Fruit fly (Drosophila melanogaster) whole organism, embryonic: ENCODE results near the gene CG17199.
A peak's percentile ranks its signal among the peaks of the same experiment; 100 is the strongest.

ENCODE experiments used
- CG12155 ChIP-seq: fragments of 200-800 bp; sonication (Bioruptor generic); optimal IDR thresholded peaks from 3 replicates; lab custom pipeline; 2016; ENCODE audit warnings: missing biosample characterization, missing genetic modification characterization
- CG14860 ChIP-seq: fragments of 200-800 bp; sonication (Bioruptor generic); IDR thresholded peaks from 3 replicates; pipeline ENCODE4 v1.3.6; 2022; ENCODE audit warnings: missing biosample characterization, missing genetic modification characterization; ENCODE audit not compliant: partially characterized antibody
- CG17186 ChIP-seq: fragments of 200-800 bp; sonication (Bioruptor generic); optimal IDR thresholded peaks from 3 replicates; lab custom pipeline; 2017; ENCODE audit warnings: missing biosample characterization, missing genetic modification reagents, missing genetic modification characterization
- CG17361 ChIP-seq: fragments of 200-800 bp; sonication (Bioruptor generic); IDR thresholded peaks from 3 replicates; pipeline ENCODE4 v1.3.6; 2022; ENCODE audit warnings: missing biosample characterization, missing genetic modification characterization
- CG17385 ChIP-seq: fragments of 200-800 bp; sonication (Bioruptor generic); optimal IDR thresholded peaks from 3 replicates; lab custom pipeline; 2018; ENCODE audit warnings: missing biosample characterization, mild to moderate bottlenecking, missing genetic modification characterization
- CG18262 ChIP-seq: fragments of 200-800 bp; optimal IDR thresholded peaks from 3 replicates; lab custom pipeline; 2019; ENCODE audit warnings: missing biosample characterization, mild to moderate bottlenecking, missing genetic modification characterization, moderate library complexity
- CG2875 ChIP-seq: fragments of 200-800 bp; sonication (Bioruptor generic); optimal IDR thresholded peaks from 2 replicates; lab custom pipeline; 2017; ENCODE audit warnings: missing biosample characterization, mild to moderate bottlenecking, missing genetic modification characterization, missing genetic modification reagents
- CG3065 ChIP-seq: fragments of 200-800 bp; sonication (Bioruptor generic); optimal IDR thresholded peaks from 2 replicates; lab custom pipeline; 2016; ENCODE audit warnings: missing biosample characterization, missing genetic modification characterization
- CG31365 ChIP-seq: fragments of 200-800 bp; sonication (Bioruptor generic); optimal IDR thresholded peaks from 2 replicates; lab custom pipeline; 2018; ENCODE audit warnings: missing biosample characterization, mild to moderate bottlenecking, missing genetic modification characterization
- CG4282 ChIP-seq: fragments of 200-800 bp; sonication (Bioruptor generic); optimal IDR thresholded peaks from 2 replicates; lab custom pipeline; 2016; ENCODE audit warnings: missing biosample characterization, missing genetic modification characterization
- CG43689 ChIP-seq: fragments of 200-800 bp; sonication (Bioruptor generic); IDR thresholded peaks from 2 replicates; pipeline ENCODE4 v1.3.6; 2022; ENCODE audit warnings: missing biosample characterization, missing genetic modification characterization
- CG5180 ChIP-seq: fragments of 200-800 bp; sonication (Bioruptor generic); optimal IDR thresholded peaks from 3 replicates; lab custom pipeline; 2017; ENCODE audit warnings: missing biosample characterization, missing genetic modification characterization, mild to moderate bottlenecking, moderate library complexity, missing genetic modification reagents
- CG7786 ChIP-seq: fragments of 200-800 bp; sonication (Bioruptor generic); optimal IDR thresholded peaks from 2 replicates; lab custom pipeline; 2016; ENCODE audit warnings: missing biosample characterization, missing genetic modification characterization
- CG7987 ChIP-seq: fragments of 200-800 bp; sonication (Bioruptor generic); optimal IDR thresholded peaks from 2 replicates; lab custom pipeline; 2018; ENCODE audit warnings: missing biosample characterization, mild to moderate bottlenecking, missing genetic modification characterization, moderate library complexity
- CrebB ChIP-seq: fragments of 200-800 bp; sonication (Bioruptor generic); optimal IDR thresholded peaks from 3 replicates; lab custom pipeline; 2018; ENCODE audit warnings: missing biosample characterization, mild to moderate bottlenecking, missing genetic modification characterization
- HLH4C ChIP-seq: fragments of 200-800 bp; sonication (Bioruptor generic); IDR thresholded peaks from 3 replicates; pipeline ENCODE4 v1.3.6; 2022; ENCODE audit warnings: missing biosample characterization, missing genetic modification characterization; ENCODE audit not compliant: partially characterized antibody
- NC2α ChIP-seq: fragments of 200-800 bp; sonication (Bioruptor generic); optimal IDR thresholded peaks from 2 replicates; lab custom pipeline; 2016; ENCODE audit warnings: missing biosample characterization, missing genetic modification characterization
- Oaz ChIP-seq: fragments of 200-800 bp; sonication (Bioruptor generic); IDR thresholded peaks from 2 replicates; pipeline ENCODE4 v1.3.6; 2022; ENCODE audit warnings: missing biosample characterization, missing genetic modification characterization
- Scr ChIP-seq: fragments of 200-800 bp; sonication (Bioruptor generic); IDR thresholded peaks from 2 replicates; pipeline ENCODE4 v1.3.6; 2022; ENCODE audit warnings: missing biosample characterization, missing genetic modification characterization; ENCODE audit not compliant: partially characterized antibody
- crp ChIP-seq, 2 experiments: fragments of 200-800 bp; sonication (Bioruptor generic); optimal IDR thresholded peaks; 2 replicates in 1 of 2; 3 replicates in 1 of 2; lab custom pipeline; 2017; ENCODE audit warnings: missing biosample characterization in 2 of 2, missing genetic modification characterization in 2 of 2, mild to moderate bottlenecking in 1 of 2, moderate library complexity in 1 of 2
- cwo ChIP-seq: fragments of 200-800 bp; sonication (Bioruptor generic); optimal IDR thresholded peaks from 3 replicates; lab custom pipeline; 2017; ENCODE audit warnings: missing biosample characterization, missing genetic modification characterization, mild to moderate bottlenecking, moderate library complexity, missing genetic modification reagents
- da ChIP-seq: fragments of 200-800 bp; sonication (Bioruptor generic); optimal IDR thresholded peaks from 2 replicates; lab custom pipeline; 2016; ENCODE audit warnings: missing biosample characterization, missing genetic modification characterization
- danr ChIP-seq: fragments of 200-800 bp; sonication (Bioruptor generic); IDR thresholded peaks from 2 replicates; pipeline ENCODE4 v1.3.6; 2022; ENCODE audit warnings: missing biosample characterization, missing genetic modification characterization
- dmrt99B ChIP-seq: fragments of 200-800 bp; sonication (Bioruptor generic); optimal IDR thresholded peaks from 2 replicates; lab custom pipeline; 2018; ENCODE audit warnings: missing biosample characterization, mild to moderate bottlenecking, missing genetic modification characterization, moderate library complexity
- ems ChIP-seq: fragments of 200-800 bp; sonication (Bioruptor generic); optimal IDR thresholded peaks from 3 replicates; lab custom pipeline; 2016; ENCODE audit warnings: missing biosample characterization, missing genetic modification characterization
- esg ChIP-seq: fragments of 200-800 bp; sonication (Bioruptor generic); conservative IDR thresholded peaks from 2 replicates; pipeline ENCODE4 v1.3.6; 2022; ENCODE audit warnings: missing biosample characterization, missing genetic modification characterization
- ewg ChIP-seq: fragments of 200-800 bp; sonication (Bioruptor generic); optimal IDR thresholded peaks from 3 replicates; lab custom pipeline; 2017; ENCODE audit warnings: mild to moderate bottlenecking, missing biosample characterization, missing genetic modification reagents, missing genetic modification characterization
- gro ChIP-seq: fragments of 200-800 bp; sonication (Bioruptor generic); optimal IDR thresholded peaks from 2 replicates; lab custom pipeline; 2016; ENCODE audit warnings: missing biosample characterization, missing genetic modification characterization
- insv ChIP-seq, 2 experiments: fragments of 200-800 bp; sonication (Bioruptor generic); optimal IDR thresholded peaks; 3 replicates each; lab custom pipeline; 2016 to 2018; ENCODE audit warnings: missing biosample characterization in 2 of 2, missing genetic modification characterization in 2 of 2
- knrl ChIP-seq: fragments of 200-800 bp; sonication (Bioruptor generic); IDR thresholded peaks from 3 replicates; pipeline ENCODE4 v1.3.6; 2022; ENCODE audit warnings: missing biosample characterization, missing genetic modification characterization; ENCODE audit not compliant: partially characterized antibody
- nau ChIP-seq: fragments of 200-800 bp; sonication (Bioruptor generic); optimal IDR thresholded peaks from 3 replicates; lab custom pipeline; 2017; ENCODE audit warnings: missing biosample characterization, mild to moderate bottlenecking, missing genetic modification characterization, missing genetic modification reagents
- nom ChIP-seq: fragments of 200-800 bp; sonication (Bioruptor generic); optimal IDR thresholded peaks from 2 replicates; lab custom pipeline; 2017; ENCODE audit warnings: missing biosample characterization, missing genetic modification characterization, mild to moderate bottlenecking, moderate library complexity, missing genetic modification reagents
- onecut ChIP-seq: fragments of 200-800 bp; sonication (Bioruptor generic); IDR thresholded peaks from 2 replicates; pipeline ENCODE4 v1.3.6; 2022; ENCODE audit warnings: missing biosample characterization, missing genetic modification characterization
- org-1 ChIP-seq: fragments of 200-800 bp; sonication (Bioruptor generic); optimal IDR thresholded peaks from 2 replicates; lab custom pipeline; 2017; ENCODE audit warnings: missing biosample characterization, missing genetic modification characterization
- p53 ChIP-seq: fragments of 200-800 bp; sonication (Bioruptor generic); optimal IDR thresholded peaks from 2 replicates; lab custom pipeline; 2016; ENCODE audit warnings: missing biosample characterization, missing genetic modification characterization
- pan ChIP-seq, 4 experiments: fragments of >200 bp in 3 of 4; fragments of 200-800 bp in 1 of 4; sonication (Bioruptor generic) in 1 of 4; optimal IDR thresholded peaks in 3 of 4; IDR thresholded peaks in 1 of 4; 2 replicates each; pipeline versions ENCODE4 v1.3.6 to Lab custom; 2017 to 2022; ENCODE audit warnings: missing biosample characterization in 2 of 4, missing genetic modification characterization in 2 of 4, mixed read lengths in 1 of 4
- pzg ChIP-seq: fragments of 200-800 bp; sonication (Bioruptor generic); optimal IDR thresholded peaks from 3 replicates; lab custom pipeline; 2018; ENCODE audit warnings: missing biosample characterization, mild to moderate bottlenecking, missing genetic modification characterization, moderate library complexity
- row ChIP-seq: fragments of 200-800 bp; sonication (Bioruptor generic); IDR thresholded peaks from 3 replicates; pipeline ENCODE4 v1.3.6; 2022; ENCODE audit warnings: missing biosample characterization, missing genetic modification characterization
- sens ChIP-seq: fragments of 200-800 bp; sonication (Bioruptor generic); peaks from one replicate; lab custom pipeline; 2016; ENCODE audit warnings: missing biosample characterization, missing genetic modification characterization
- sens-2 ChIP-seq: fragments of 200-800 bp; sonication (Bioruptor generic); IDR thresholded peaks from 2 replicates; pipeline ENCODE4 v1.3.6; 2022; ENCODE audit warnings: missing biosample characterization, missing genetic modification characterization
- sob ChIP-seq: fragments of 200-800 bp; sonication (Bioruptor generic); IDR thresholded peaks from 2 replicates; pipeline ENCODE4 v1.3.6; 2022; ENCODE audit warnings: missing biosample characterization, missing genetic modification characterization
- sqz ChIP-seq: fragments of 200-800 bp; sonication (Bioruptor generic); optimal IDR thresholded peaks from 3 replicates; lab custom pipeline; 2018; ENCODE audit warnings: missing biosample characterization, mild to moderate bottlenecking, missing genetic modification characterization
- stwl ChIP-seq: fragments of 200-800 bp; sonication (Bioruptor generic); optimal IDR thresholded peaks from 3 replicates; lab custom pipeline; 2018; ENCODE audit warnings: missing biosample characterization, mild to moderate bottlenecking, missing genetic modification characterization, moderate library complexity
- tio ChIP-seq: fragments of 200-800 bp; sonication (Bioruptor generic); optimal IDR thresholded peaks from 2 replicates; lab custom pipeline; 2017; ENCODE audit warnings: missing biosample characterization, missing genetic modification characterization, inconsistent platforms
- tna ChIP-seq: fragments of 200-800 bp; sonication (Bioruptor generic); IDR thresholded peaks from 2 replicates; pipeline ENCODE4 v1.3.6; 2022; ENCODE audit warnings: missing biosample characterization, missing genetic modification characterization; ENCODE audit not compliant: partially characterized antibody
- usp ChIP-seq: fragments of >200 bp; optimal IDR thresholded peaks from 2 replicates; lab custom pipeline; 2017; ENCODE audit warnings: missing biosample characterization, missing genetic modification characterization
- wek ChIP-seq: fragments of 200-800 bp; sonication (Bioruptor generic); optimal IDR thresholded peaks from 3 replicates; lab custom pipeline; 2018; ENCODE audit warnings: missing biosample characterization, mild to moderate bottlenecking, missing genetic modification characterization, moderate library complexity
- zen ChIP-seq: fragments of 200-800 bp; sonication (Bioruptor generic); optimal IDR thresholded peaks from 3 replicates; lab custom pipeline; 2018; ENCODE audit warnings: missing biosample characterization, mild to moderate bottlenecking, missing genetic modification characterization, moderate library complexity

Gene CG17199

dm6 chr3R:20253002-20253584, 43.5 kb upstream of the CG17199 start (continued):
- TF ChIP-seq sens (GFP tag; lab: Kevin White, UChicago) (peak; percentile 95), CG43689 (GFP tag; lab: Robert Waterston, UW) (peak; percentile 43; the same call in 1 of the 2 replicates), sens-2 (GFP tag; lab: Robert Waterston, UW) (peak; percentile 84), HLH4C (GFP tag; lab: Robert Waterston, UW) (no peak), sqz (GFP tag; lab: Kevin White, UChicago) (no peak), pzg (GFP tag; lab: Kevin White, UChicago) (peak; percentile 3), NC2α (peak; percentile 58), CG5180 (GFP tag; lab: Kevin White, UChicago) (peak; percentile 27), CG3065 (peak; percentile 26), p53 (GFP tag; lab: Kevin White, UChicago) (peak; percentile 41), crp (GFP tag; optimal IDR thresholded peaks at IDR 0.05; lab: Kevin White, UChicago) (peak in 1 of 2 experiments; percentile 15), onecut (peak; percentile 63; the same call in 1 of the 2 replicates), CG17385 (GFP tag; lab: Kevin White, UChicago) (peak; percentile 66), tio (GFP tag; lab: Kevin White, UChicago) (peak; percentile 73), Scr (no peak), zen (tag; lab: Kevin White, UChicago) (peak; percentile 81), CrebB (tag; lab: Kevin White, UChicago) (peak; percentile 50), CG14860 (GFP tag; lab: Robert Waterston, UW) (no peak), sob (GFP tag; lab: Robert Waterston, UW) (peak; percentile 87), knrl (GFP tag; lab: Robert Waterston, UW) (no peak), CG17186 (peak; percentile 54), nau (GFP tag; lab: Kevin White, UChicago) (peak; percentile 77), stwl (tag; lab: Kevin White, UChicago) (peak; percentile 40), wek (GFP tag; lab: Kevin White, UChicago) (peak; percentile 74), CG18262 (peak; percentile 71), org-1 (peak; percentile 77), CG17361 (GFP tag; lab: Robert Waterston, UW) (peak; percentile 45), tna (GFP tag; lab: Robert Waterston, UW) (no peak), CG4282 (GFP tag; lab: Kevin White, UChicago) (peak; percentile 56), usp (GFP tag; lab: Kevin White, UChicago) (no peak), Oaz (0 out of 2 replicates have a peak, but pooled peaks have one; percentile 60), CG7786 (GFP tag; lab: Kevin White, UChicago) (peak; percentile 88), CG31365 (tag; lab: Kevin White, UChicago) (peak; percentile 18), CG7987 (peak; percentile 58), dmrt99B (tag; lab: Kevin White, UChicago) (peak; percentile 85), nom (no peak), da (GFP tag; lab: Kevin White, UChicago) (peak; percentile 35), gro (peak; percentile 79), insv (GFP tag; optimal IDR thresholded peaks at IDR 0.05; lab: Kevin White, UChicago) (peak; percentile 61 to 89), ems (GFP tag; lab: Kevin White, UChicago) (peak; percentile 90), esg (peak; percentile 80), CG2875 (GFP tag; lab: Kevin White, UChicago) (peak; percentile 74), row (GFP tag; lab: Robert Waterston, UW) (peak; percentile 78), ewg (GFP tag; lab: Kevin White, UChicago) (peak; percentile 77), CG12155 (GFP tag; lab: Kevin White, UChicago) (peak; percentile 85), pan (optimal IDR thresholded peaks at IDR 0.05; lab: Kevin White, UChicago) (no peak), pan (GFP tag; optimal IDR thresholded peaks at IDR 0.05 in 1 of 2, IDR thresholded peaks at IDR 0.05 in 1 of 2) (peak in 1 of 2 experiments; percentile 94), danr (peak; percentile 64), cwo (GFP tag; lab: Kevin White, UChicago) (peak; percentile 79)
